Worm (Caenorhabditis elegans) whole organism, mixed stage, embryonic: ENCODE data around the gene egrh-1.

Experiments
- M03D4.4 ChIP-seq: sonication (generic microtip); optimal IDR thresholded peaks from 2 replicates; lab custom pipeline; 2017; ENCODE audit warnings: mild to moderate bottlenecking, missing genetic modification characterization, missing compliant biosample characterization
- bed-3 ChIP-seq: fragments of 200-800 bp; sonication (Bioruptor generic); optimal IDR thresholded peaks from 3 replicates; lab custom pipeline; 2018; ENCODE audit warnings: mild to moderate bottlenecking, missing genetic modification characterization, moderate library complexity, missing compliant biosample characterization
- blmp-1 ChIP-seq: fragments of 150-350 bp; optimal IDR thresholded peaks from 2 replicates; lab custom pipeline; 2014; ENCODE audit warnings: missing biosample characterization, missing genetic modification characterization
- ceh-39 ChIP-seq: fragments of 150-350 bp; optimal IDR thresholded peaks from 2 replicates; lab custom pipeline; 2014; ENCODE audit warnings: missing biosample characterization, missing genetic modification characterization
- ceh-43 ChIP-seq: fragments of 200-800 bp; sonication (Bioruptor generic); optimal IDR thresholded peaks from 2 replicates; lab custom pipeline; 2018; ENCODE audit warnings: mild to moderate bottlenecking, missing genetic modification characterization, moderate library complexity, missing compliant biosample characterization
- ceh-83 ChIP-seq: fragments of 200-800 bp; sonication (Bioruptor generic); optimal IDR thresholded peaks from 2 replicates; lab custom pipeline; 2018; ENCODE audit warnings: mild to moderate bottlenecking, missing genetic modification characterization, missing compliant biosample characterization
- ces-1 ChIP-seq: fragments of 150-350 bp; optimal IDR thresholded peaks from 2 replicates; lab custom pipeline; 2014; ENCODE audit warnings: missing biosample characterization, missing genetic modification reagents, missing genetic modification characterization
- cnd-1 ChIP-seq: fragments of 200-800 bp; sonication (Bioruptor generic); optimal IDR thresholded peaks from 2 replicates; lab custom pipeline; 2018; ENCODE audit warnings: mild to moderate bottlenecking, missing genetic modification characterization, missing compliant biosample characterization
- drap-1 ChIP-seq: fragments of 200-800 bp; sonication (Bioruptor generic); optimal IDR thresholded peaks from 3 replicates; lab custom pipeline; 2018; ENCODE audit warnings: mild to moderate bottlenecking, missing genetic modification characterization, missing compliant biosample characterization
- elt-1 ChIP-seq: sonication (generic microtip); optimal IDR thresholded peaks from 2 replicates; lab custom pipeline; 2017; ENCODE audit warnings: missing genetic modification characterization, mild to moderate bottlenecking, missing compliant biosample characterization, antibody characterized with exemption, moderate library complexity, borderline replicate concordance; ENCODE audit not compliant: insufficient read depth
- elt-3 ChIP-seq: fragments of 150-350 bp; optimal IDR thresholded peaks from 2 replicates; lab custom pipeline; 2014; ENCODE audit warnings: missing biosample characterization, missing genetic modification characterization
- flh-1 ChIP-seq: fragments of 200-800 bp; sonication (Bioruptor generic); optimal IDR thresholded peaks from 2 replicates; lab custom pipeline; 2018; ENCODE audit warnings: mild to moderate bottlenecking, missing genetic modification characterization, moderate library complexity, missing compliant biosample characterization
- ham-2 ChIP-seq: fragments of 200-800 bp; sonication (Bioruptor generic); optimal IDR thresholded peaks from 2 replicates; lab custom pipeline; 2018; ENCODE audit warnings: mild to moderate bottlenecking, missing genetic modification characterization, missing compliant biosample characterization
- hlh-1 ChIP-seq: fragments of 150-350 bp; optimal IDR thresholded peaks from 2 replicates; lab custom pipeline; 2014; ENCODE audit warnings: missing biosample characterization, missing genetic modification reagents, missing genetic modification characterization
- lin-13 ChIP-seq: fragments of 150-350 bp; optimal IDR thresholded peaks from 2 replicates; lab custom pipeline; 2014; ENCODE audit warnings: missing biosample characterization, missing genetic modification characterization
- lin-32 ChIP-seq: fragments of 200-800 bp; sonication (Bioruptor generic); optimal IDR thresholded peaks from 2 replicates; lab custom pipeline; 2018; ENCODE audit warnings: mild to moderate bottlenecking, missing genetic modification characterization, missing compliant biosample characterization
- lsy-2 ChIP-seq: fragments of 150-350 bp; optimal IDR thresholded peaks from 2 replicates; lab custom pipeline; 2014; ENCODE audit warnings: missing biosample characterization, missing genetic modification characterization
- mab-5 ChIP-seq: fragments of 150-350 bp; optimal IDR thresholded peaks from 2 replicates; lab custom pipeline; 2014; ENCODE audit warnings: missing biosample characterization, missing genetic modification characterization
- mep-1 ChIP-seq: fragments of 150-350 bp; optimal IDR thresholded peaks from 2 replicates; lab custom pipeline; 2017; ENCODE audit warnings: missing biosample characterization, missing genetic modification reagents, missing genetic modification characterization, inconsistent platforms
- mls-2 ChIP-seq: sonication (generic microtip); optimal IDR thresholded peaks from 2 replicates; lab custom pipeline; 2016; ENCODE audit warnings: mild to moderate bottlenecking, missing genetic modification characterization, moderate library complexity, missing compliant biosample characterization
- nhr-12 ChIP-seq: fragments of 150-350 bp; optimal IDR thresholded peaks from 2 replicates; lab custom pipeline; 2014; ENCODE audit warnings: missing biosample characterization, missing genetic modification characterization
- nhr-2 ChIP-seq: fragments of 150-350 bp; optimal IDR thresholded peaks from 2 replicates; lab custom pipeline; 2014; ENCODE audit warnings: missing biosample characterization, missing genetic modification characterization
- nhr-237 ChIP-seq: fragments of 150-350 bp; optimal IDR thresholded peaks from 2 replicates; lab custom pipeline; 2014; ENCODE audit warnings: missing biosample characterization, missing genetic modification characterization
- nhr-28 ChIP-seq: fragments of 150-350 bp; optimal IDR thresholded peaks from 2 replicates; lab custom pipeline; 2014; ENCODE audit warnings: missing biosample characterization, missing genetic modification characterization
- nhr-76 ChIP-seq: sonication (generic microtip); optimal IDR thresholded peaks from 2 replicates; lab custom pipeline; 2017; ENCODE audit warnings: missing biosample characterization, missing genetic modification characterization
- pha-4 ChIP-seq: fragments of 150-350 bp; optimal IDR thresholded peaks from 2 replicates; lab custom pipeline; 2018; ENCODE audit warnings: missing biosample characterization, missing genetic modification reagents, missing genetic modification characterization
- sem-2 ChIP-seq: fragments of 200-800 bp; sonication (Bioruptor generic); optimal IDR thresholded peaks from 2 replicates; lab custom pipeline; 2018; ENCODE audit warnings: mild to moderate bottlenecking, missing genetic modification characterization, missing compliant biosample characterization
- snpc-4 ChIP-seq: fragments of 150-350 bp; optimal IDR thresholded peaks from 2 replicates; lab custom pipeline; 2014; ENCODE audit warnings: missing biosample characterization, missing genetic modification characterization
- sptf-1 ChIP-seq: sonication (generic microtip); optimal IDR thresholded peaks from 2 replicates; lab custom pipeline; 2017; ENCODE audit warnings: mild to moderate bottlenecking, missing genetic modification characterization, moderate library complexity, missing compliant biosample characterization
- tbx-8 ChIP-seq: fragments of 200-800 bp; sonication (Bioruptor generic); optimal IDR thresholded peaks from 2 replicates; lab custom pipeline; 2018; ENCODE audit warnings: mild to moderate bottlenecking, missing genetic modification characterization, moderate library complexity, missing compliant biosample characterization
- unc-120 ChIP-seq: sonication (generic microtip); optimal IDR thresholded peaks from 2 replicates; lab custom pipeline; 2017; ENCODE audit warnings: missing genetic modification characterization, missing compliant biosample characterization; ENCODE audit not compliant: poor library complexity, severe bottlenecking
- unc-39 ChIP-seq: fragments of 150-350 bp; optimal IDR thresholded peaks from 2 replicates; lab custom pipeline; 2014; ENCODE audit warnings: missing biosample characterization, missing genetic modification characterization
- unc-62 ChIP-seq: fragments of 150-350 bp; optimal IDR thresholded peaks from 2 replicates; lab custom pipeline; 2014; ENCODE audit warnings: missing biosample characterization, missing genetic modification reagents, missing genetic modification characterization
- zip-8 ChIP-seq: fragments of 150-350 bp; optimal IDR thresholded peaks from 2 replicates; lab custom pipeline; 2014; ENCODE audit warnings: missing biosample characterization, missing genetic modification characterization
- ztf-11 ChIP-seq: fragments of 150-350 bp; optimal IDR thresholded peaks from 2 replicates; lab custom pipeline; 2014; ENCODE audit warnings: missing biosample characterization, missing genetic modification characterization

egrh-1 gene

ce11 chrX:14845637-14846036 lies at the start of gene egrh-1:
egrh-1 (plus strand) TSS chrX:14845937.
- no peak for TF ChIP-seq sptf-1 (tag; lab: Kevin White, UChicago)
- no peak for TF ChIP-seq flh-1
- TF ChIP-seq tbx-8 (GFP tag; lab: Kevin White, UChicago), result no peak
- no peak for TF ChIP-seq nhr-237
- no peak for TF ChIP-seq cnd-1 (tag; lab: Kevin White, UChicago)
- no peak for TF ChIP-seq lin-32 (GFP tag; lab: Kevin White, UChicago)
- no peak for TF ChIP-seq nhr-76 (tag; lab: Kevin White, UChicago)
- TF ChIP-seq snpc-4 (tag; lab: Kevin White, UChicago), result no peak
- TF ChIP-seq ham-2 (GFP tag; lab: Kevin White, UChicago), result no peak
- no peak for TF ChIP-seq hlh-1
- TF ChIP-seq drap-1 (GFP tag; lab: Kevin White, UChicago), result no peak
- no peak for TF ChIP-seq elt-1
- no peak for TF ChIP-seq lin-13 (tag; lab: Kevin White, UChicago)
- no peak for TF ChIP-seq ceh-39 (tag; lab: Kevin White, UChicago)
- TF ChIP-seq sem-2 (GFP tag; lab: Kevin White, UChicago), result no peak
- TF ChIP-seq unc-120 (tag; lab: Kevin White, UChicago), result no peak

- no peak for TF ChIP-seq unc-39 (tag; lab: Kevin White, UChicago)
- TF ChIP-seq blmp-1 (tag; lab: Kevin White, UChicago), result no peak
- no peak for TF ChIP-seq ceh-83
Measured at ce11 chrX:14797405-14797804, 48.3 kb upstream of the egrh-1 start.

ce11 chrX:14804706-14805105 lies 41.0 kb upstream of the egrh-1 start:
- peak; percentile 73 for TF ChIP-seq bed-3 (GFP tag; lab: Kevin White, UChicago)
- no peak for TF ChIP-seq mep-1 (tag; lab: Kevin White, UChicago)
- peak; percentile 71 for TF ChIP-seq flh-1
- peak; percentile 91 for TF ChIP-seq sptf-1 (tag; lab: Kevin White, UChicago)
- TF ChIP-seq nhr-12 (tag; lab: Kevin White, UChicago), result no peak
- TF ChIP-seq hlh-1, result no peak
- TF ChIP-seq mab-5, result no peak
- TF ChIP-seq unc-39 (tag; lab: Kevin White, UChicago), result no peak
- TF ChIP-seq nhr-237, result no peak
- peak; percentile 84 for TF ChIP-seq sem-2 (GFP tag; lab: Kevin White, UChicago)
- peak; percentile 83 for TF ChIP-seq ceh-43 (GFP tag; lab: Kevin White, UChicago)
- peak; percentile 87 for TF ChIP-seq M03D4.4 (tag; lab: Kevin White, UChicago)
- no peak for TF ChIP-seq blmp-1 (tag; lab: Kevin White, UChicago)
- peak; percentile 66 for TF ChIP-seq tbx-8 (GFP tag; lab: Kevin White, UChicago)
- TF ChIP-seq ztf-11, result no peak
- TF ChIP-seq nhr-76 (tag; lab: Kevin White, UChicago), result no peak
- no peak for TF ChIP-seq nhr-28 (tag; lab: Kevin White, UChicago)
- TF ChIP-seq ceh-83, result peak; percentile 91
- TF ChIP-seq lin-13 (tag; lab: Kevin White, UChicago), result no peak
- no peak for TF ChIP-seq nhr-2 (tag; lab: Kevin White, UChicago)
- TF ChIP-seq zip-8 (tag; lab: Kevin White, UChicago), result no peak
- TF ChIP-seq unc-120 (tag; lab: Kevin White, UChicago), result peak; percentile 79
- TF ChIP-seq drap-1 (GFP tag; lab: Kevin White, UChicago), result peak; percentile 90
- peak; percentile 90 for TF ChIP-seq mls-2 (tag; lab: Kevin White, UChicago)
- peak; percentile 2 for TF ChIP-seq unc-62 (GFP tag; lab: Kevin White, UChicago)
- no peak for TF ChIP-seq snpc-4 (tag; lab: Kevin White, UChicago)
- TF ChIP-seq ham-2 (GFP tag; lab: Kevin White, UChicago), result peak; percentile 55
- no peak for TF ChIP-seq elt-1
- TF ChIP-seq ceh-39 (tag; lab: Kevin White, UChicago), result no peak
- peak; percentile 52 for TF ChIP-seq lin-32 (GFP tag; lab: Kevin White, UChicago)
- no peak for TF ChIP-seq lsy-2 (tag; lab: Kevin White, UChicago)
- TF ChIP-seq ces-1, result no peak
- no peak for TF ChIP-seq pha-4 (tag; lab: Kevin White, UChicago)
- no peak for TF ChIP-seq elt-3 (tag; lab: Kevin White, UChicago)
- peak; percentile 89 for TF ChIP-seq cnd-1 (tag; lab: Kevin White, UChicago)
